Worm (Caenorhabditis elegans): Measurements from ENCODE around the gene F41F3.9.

Gene F41F3.9

DNA sequence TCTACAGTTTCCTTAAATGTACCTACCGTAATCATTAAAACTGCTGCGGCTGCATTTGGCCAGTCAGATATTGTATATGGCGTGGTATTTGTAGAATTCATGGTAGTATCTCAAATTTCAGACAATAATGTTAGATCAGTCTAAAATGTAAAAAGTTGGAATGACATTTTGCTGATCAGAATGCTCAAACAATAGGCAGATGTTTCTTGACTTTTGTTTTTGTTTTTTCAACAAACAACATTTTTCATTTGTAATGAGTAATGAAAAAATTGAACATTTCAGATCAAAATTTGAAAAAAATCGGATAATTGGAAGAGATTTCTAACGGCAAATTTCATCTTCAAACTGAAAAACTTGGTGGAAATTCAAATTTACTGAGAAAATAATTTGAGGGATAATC is 13.4 kb downstream of the F41F3.9 start, which contains the start of gene srx-77:
Gene srx-77 (minus strand): TSS at position 101 of the 400 bp plus-strand sequence.
- TF ChIP-seq lin-38 (GFP tag; IDR thresholded peaks at IDR 0.05) (no peak), rbr-2 (tag; optimal IDR thresholded peaks at IDR 0.05) (no peak), ceh-28 (tag; optimal IDR thresholded peaks at IDR 0.05) (no peak), nhr-111 (GFP tag; optimal IDR thresholded peaks at IDR 0.05) (no peak), F10B5.3 (tag; optimal IDR thresholded peaks at IDR 0.05) (no peak), arid-1 (GFP tag; conservative IDR thresholded peaks at IDR 0.05) (no peak), pha-4 (GFP tag; IDR thresholded peaks at IDR 0.05) (no peak), pha-4 (tag; optimal IDR thresholded peaks at IDR 0.05) (no peak), zfp-2 (tag; optimal IDR thresholded peaks at IDR 0.05) (no peak), nhr-25 (tag; optimal IDR thresholded peaks at IDR 0.05; ENCODE audit: borderline replicate concordance, insufficient read depth) (no peak), fos-1 (tag; optimal IDR thresholded peaks at IDR 0.05) (no peak), mxl-3 (GFP tag; optimal IDR thresholded peaks at IDR 0.05) (no peak), ztf-7 (tag; optimal IDR thresholded peaks at IDR 0.05) (no peak), daf-12 (tag; optimal IDR thresholded peaks at IDR 0.05) (no peak), mdl-1 (tag; optimal IDR thresholded peaks at IDR 0.05) (no peak), zip-11 (GFP tag; IDR thresholded peaks at IDR 0.05) (no peak), hmg-1.1 (GFP tag; IDR thresholded peaks at IDR 0.05) (no peak), aha-1 (tag) (no peak), unc-62 (GFP tag; optimal IDR thresholded peaks at IDR 0.05 in 1 of 2) (no peak), unc-62 (tag; optimal IDR thresholded peaks at IDR 0.05) (no peak), zag-1 (tag; optimal IDR thresholded peaks at IDR 0.05) (no peak), lin-29 (GFP tag; IDR thresholded peaks at IDR 0.05) (no peak)

DNA sequence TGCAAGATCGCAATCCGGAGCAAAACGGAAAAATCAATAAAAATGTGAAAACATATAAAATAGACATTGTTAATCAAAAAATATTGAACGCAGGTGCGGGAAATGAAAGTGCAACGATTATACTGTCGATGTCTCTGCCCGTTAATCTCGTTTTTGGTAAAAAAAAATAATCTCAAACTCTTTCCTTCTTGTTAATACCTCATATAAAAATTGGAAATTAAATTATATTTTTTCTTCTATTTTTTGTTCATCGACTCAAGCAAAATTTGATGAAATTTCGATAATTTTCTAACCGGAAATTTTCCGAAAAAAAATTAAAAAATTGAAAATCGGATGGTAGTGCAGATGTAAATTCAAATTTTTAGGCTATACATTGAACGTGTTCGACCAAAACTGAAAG is 17.2 kb downstream of the F41F3.9 start, which contains the start of gene K03B4.9:
Gene K03B4.9 (minus strand): TSS at position 101 of the 400 bp plus-strand sequence.
- TF ChIP-seq hif-1 (tag; optimal IDR thresholded peaks at IDR 0.05) = no peak
- no peak for TF ChIP-seq nhr-237 (tag; optimal IDR thresholded peaks at IDR 0.05)
- TF ChIP-seq nhr-28 (tag; optimal IDR thresholded peaks at IDR 0.05) = no peak
- no peak for TF ChIP-seq lin-1 (GFP tag; IDR thresholded peaks at IDR 0.05)
- TF ChIP-seq ceh-62 (tag; optimal IDR thresholded peaks at IDR 0.05) = no peak
- TF ChIP-seq lin-29 (GFP tag; IDR thresholded peaks at IDR 0.05) = no peak
- TF ChIP-seq egl-43 (GFP tag; IDR thresholded peaks at IDR 0.05) = no peak
- no peak for TF ChIP-seq unc-39 (tag; optimal IDR thresholded peaks at IDR 0.05)
- no peak for TF ChIP-seq zip-11 (GFP tag; IDR thresholded peaks at IDR 0.05)
- no peak for TF ChIP-seq ZK337.2 (GFP tag; IDR thresholded peaks at IDR 0.05)
- no peak for TF ChIP-seq jun-1 (tag; optimal IDR thresholded peaks at IDR 0.05)
- no peak for TF ChIP-seq gei-8 (GFP tag; optimal IDR thresholded peaks at IDR 0.05)
- no peak for TF ChIP-seq sdz-12 (GFP tag; optimal IDR thresholded peaks at IDR 0.05)
- no peak for TF ChIP-seq mxl-2 (GFP tag; conservative IDR thresholded peaks at IDR 0.05)
- TF ChIP-seq Y75B8A.6 (GFP tag; IDR thresholded peaks at IDR 0.05) = no peak
- TF ChIP-seq lir-3 (tag; optimal IDR thresholded peaks at IDR 0.05) = no peak
- no peak for TF ChIP-seq lsy-2 (tag; optimal IDR thresholded peaks at IDR 0.05)
- TF ChIP-seq daf-12 (tag; optimal IDR thresholded peaks at IDR 0.05) = no peak
- TF ChIP-seq T20F7.1 (GFP tag; optimal IDR thresholded peaks at IDR 0.05) = no peak
- TF ChIP-seq daf-19 (GFP tag; conservative IDR thresholded peaks at IDR 0.05) = no peak

DNA sequence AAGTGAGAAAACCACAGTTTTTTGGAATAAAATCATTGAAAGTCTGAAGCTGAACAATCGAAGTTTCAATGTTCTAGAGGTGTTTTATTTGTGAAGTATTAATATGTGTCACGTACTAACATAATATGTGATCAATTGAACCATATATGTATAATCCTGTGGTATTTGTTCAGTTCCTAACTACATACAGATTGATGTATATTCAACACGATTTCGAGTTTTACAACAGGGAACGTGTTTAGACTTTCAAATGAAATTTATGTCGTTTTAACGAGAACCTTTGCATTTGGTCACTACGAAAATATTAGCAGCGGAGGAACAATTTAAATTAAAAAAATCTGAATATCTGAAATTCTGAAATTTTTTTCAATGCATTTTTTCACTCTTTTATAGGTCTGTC is 19.2 kb downstream of the F41F3.9 start, which contains the start of gene K03B4.8:
Gene K03B4.8 (minus strand): TSS at position 101 of the 400 bp plus-strand sequence.
- TF ChIP-seq lin-39 (tag; optimal IDR thresholded peaks at IDR 0.05) (no peak), F26F4.8 (GFP tag; conservative IDR thresholded peaks at IDR 0.05) (no peak), ceh-44 (GFP tag; IDR thresholded peaks at IDR 0.05) (no peak), ceh-82 (tag; optimal IDR thresholded peaks at IDR 0.05) (no peak), mep-1 (tag; optimal IDR thresholded peaks at IDR 0.05) (no peak), unc-39 (tag; optimal IDR thresholded peaks at IDR 0.05) (no peak), Y75B8A.6 (GFP tag; IDR thresholded peaks at IDR 0.05) (no peak), lin-1 (GFP tag; IDR thresholded peaks at IDR 0.05) (no peak), zip-2 (tag; optimal IDR thresholded peaks at IDR 0.05) (no peak), set-16 (GFP tag; IDR thresholded peaks at IDR 0.05) (no peak)
